Worm (Caenorhabditis elegans): ENCODE results near the gene hpx-2.

hpx-2 gene

DNA sequence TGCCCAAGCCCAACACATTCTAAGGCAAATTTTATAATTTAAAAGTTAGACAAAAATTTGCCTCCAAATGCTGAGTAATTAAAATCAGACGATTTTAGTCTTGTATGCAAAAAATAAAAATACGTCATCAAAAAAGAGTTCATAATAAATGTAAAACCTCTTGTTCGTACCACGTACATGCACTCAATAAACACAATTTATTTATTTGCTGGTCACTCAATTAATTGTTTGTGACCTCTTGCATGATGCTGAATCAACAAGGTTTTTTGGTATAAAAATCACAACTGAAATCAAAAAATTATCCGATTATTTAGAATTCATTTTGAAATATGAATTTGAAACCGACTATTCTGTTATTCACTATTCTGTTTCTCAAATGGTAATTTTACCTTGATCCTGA, at the start of gene hpx-2:
Gene hpx-2, plus strand, starts transcription at position 301 of the 400 bp plus-strand sequence.
- TF ChIP-seq eor-1 (tag; optimal IDR thresholded peaks at IDR 0.05) (no peak), nhr-237 (tag; optimal IDR thresholded peaks at IDR 0.05) (no peak), snpc-4 (tag; optimal IDR thresholded peaks at IDR 0.05) (no peak), ceh-28 (tag; optimal IDR thresholded peaks at IDR 0.05) (no peak), ama-1 (optimal IDR thresholded peaks at IDR 0.05) (no peak), nhr-23 (tag; optimal IDR thresholded peaks at IDR 0.05) (no peak), elt-2 (tag; optimal IDR thresholded peaks at IDR 0.05) (no peak), unc-62 (GFP tag; optimal IDR thresholded peaks at IDR 0.05) (no peak), nhr-76 (tag; optimal IDR thresholded peaks at IDR 0.05) (no peak), nfya-1 (tag; optimal IDR thresholded peaks at IDR 0.05; ENCODE audit: insufficient read depth) (no peak), nhr-43 (tag; optimal IDR thresholded peaks at IDR 0.05; ENCODE audit: poor library complexity, severe bottlenecking) (no peak), skn-1 (tag; optimal IDR thresholded peaks at IDR 0.05) (no peak), nhr-12 (tag; optimal IDR thresholded peaks at IDR 0.05) (no peak), ceh-16 (tag; optimal IDR thresholded peaks at IDR 0.05) (no peak)

DNA sequence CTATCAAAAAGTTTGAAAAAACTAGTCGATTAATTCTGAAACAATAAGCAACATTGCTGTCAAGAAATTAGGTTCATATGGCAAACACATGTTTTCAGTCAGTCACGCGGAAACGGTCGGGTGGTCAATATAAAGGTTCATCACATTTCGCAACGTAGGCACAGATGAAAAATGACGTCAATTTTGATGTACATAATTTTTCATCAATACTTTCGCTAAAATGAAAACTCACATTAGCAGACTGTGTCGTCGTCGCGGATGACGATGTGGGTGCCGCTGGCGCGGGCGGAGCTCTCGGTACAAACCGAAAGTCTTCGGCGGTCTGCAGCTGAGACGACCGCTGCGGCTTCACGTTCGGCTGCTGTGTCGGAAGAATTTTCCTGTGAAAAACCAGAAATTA, 46.4 kb upstream of the hpx-2 start, which contains the start of gene swan-2:
Gene swan-2, minus strand, starts transcription at position 380 of the 400 bp plus-strand sequence.
- TF ChIP-seq snpc-4 (tag; optimal IDR thresholded peaks at IDR 0.05) = no peak
- TF ChIP-seq pqm-1 (tag; optimal IDR thresholded peaks at IDR 0.05) = no peak
- no peak for TF ChIP-seq lsy-12 (tag; optimal IDR thresholded peaks at IDR 0.05)
- peak; percentile 5 for TF ChIP-seq ama-1 (optimal IDR thresholded peaks at IDR 0.05)
- no peak for TF ChIP-seq ceh-16 (tag; optimal IDR thresholded peaks at IDR 0.05)
- peak; percentile 5 for TF ChIP-seq elt-2 (tag; optimal IDR thresholded peaks at IDR 0.05)

DNA sequence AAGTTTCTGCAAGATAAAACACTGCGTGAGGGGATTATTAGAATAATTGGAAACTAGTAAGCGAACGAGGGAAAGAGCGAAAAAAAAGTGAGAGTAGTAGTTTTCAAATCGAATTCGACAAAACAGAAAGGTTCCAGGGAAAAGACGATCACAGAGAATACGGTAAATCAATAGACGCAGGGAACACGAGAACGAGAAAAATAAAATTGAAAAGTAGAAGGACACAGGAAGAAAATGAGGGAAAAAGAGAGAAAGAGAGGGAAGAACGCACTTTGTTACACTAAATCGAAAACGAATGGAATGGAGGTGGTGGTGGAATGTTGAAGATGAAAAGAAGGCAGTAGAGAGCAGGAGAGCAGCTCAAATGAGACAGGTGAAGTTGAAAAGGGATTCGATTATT, 43.0 kb upstream of the hpx-2 start, which contains the start of gene swan-1:
Gene swan-1, minus strand, starts transcription at position 6 of the 400 bp plus-strand sequence.
- no peak for TF ChIP-seq unc-39 (tag; optimal IDR thresholded peaks at IDR 0.05)
- peak; percentile 14 for TF ChIP-seq nhr-25 (tag; optimal IDR thresholded peaks at IDR 0.05)
- TF ChIP-seq nhr-67 (tag; optimal IDR thresholded peaks at IDR 0.05) = no peak

DNA sequence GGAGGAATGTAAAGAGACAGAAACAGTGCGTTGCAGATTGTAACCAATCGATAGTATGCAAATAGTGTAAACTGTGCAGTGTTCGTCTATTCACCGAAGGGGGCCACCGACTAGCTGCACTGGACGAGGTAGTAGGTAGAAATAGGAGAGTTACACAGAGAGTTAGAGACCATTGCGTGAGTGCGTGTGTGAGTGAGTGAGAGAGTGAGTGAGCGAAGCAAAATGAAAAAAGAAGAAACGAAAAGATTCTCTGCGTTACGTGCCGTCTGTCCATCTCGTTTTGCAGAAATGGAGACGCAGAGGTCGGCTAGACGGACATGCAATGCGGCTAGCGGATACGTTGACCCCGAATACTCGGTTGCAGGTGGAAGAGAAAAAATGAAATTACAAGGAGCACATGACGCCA, 41.8 kb upstream of the hpx-2 start:
- TF ChIP-seq nfya-1 (tag; optimal IDR thresholded peaks at IDR 0.05; ENCODE audit: insufficient read depth) (peak; percentile 82), jun-1 (tag; optimal IDR thresholded peaks at IDR 0.05) (peak; percentile 42), hmg-11 (tag; optimal IDR thresholded peaks at IDR 0.05) (peak; percentile 75), pqm-1 (tag; optimal IDR thresholded peaks at IDR 0.05) (peak; percentile 6), pha-4 (tag; optimal IDR thresholded peaks at IDR 0.05) (no peak), R02D3.7 (tag; optimal IDR thresholded peaks at IDR 0.05) (peak; percentile 31), elt-2 (tag; optimal IDR thresholded peaks at IDR 0.05) (peak; percentile 65), lin-15B (tag; optimal IDR thresholded peaks at IDR 0.05) (peak; percentile 73), ceh-28 (tag; optimal IDR thresholded peaks at IDR 0.05) (peak; percentile 65), elt-3 (tag; optimal IDR thresholded peaks at IDR 0.05) (no peak), unc-62 (GFP tag; optimal IDR thresholded peaks at IDR 0.05) (no peak), egl-27 (tag; optimal IDR thresholded peaks at IDR 0.05) (peak; percentile 18), lsy-12 (tag; optimal IDR thresholded peaks at IDR 0.05) (peak; percentile 45), nhr-25 (tag; optimal IDR thresholded peaks at IDR 0.05) (peak; percentile 77), nhr-23 (tag; optimal IDR thresholded peaks at IDR 0.05) (peak; percentile 63), mml-1 (tag; optimal IDR thresholded peaks at IDR 0.05) (no peak), snpc-4 (tag; optimal IDR thresholded peaks at IDR 0.05) (peak; percentile 53)

DNA sequence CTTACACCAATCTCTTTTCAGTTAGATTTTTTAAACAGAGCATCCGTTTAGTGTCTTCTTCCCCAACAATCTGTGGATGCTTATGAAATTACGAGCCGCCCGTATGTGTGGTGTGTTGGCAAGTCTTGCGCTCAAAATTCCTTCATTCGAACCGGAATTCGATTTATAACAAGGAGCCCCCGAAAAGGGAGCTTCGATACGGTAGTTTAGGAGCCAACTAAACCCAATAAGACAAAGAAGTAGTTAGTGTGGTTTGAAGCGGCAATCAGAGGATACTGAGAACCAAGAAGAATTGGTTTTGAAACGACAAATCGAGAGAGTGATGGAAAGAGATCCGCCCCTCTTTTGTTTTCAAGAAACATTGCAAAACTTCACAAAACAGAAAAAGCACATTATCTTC, 37.9 kb upstream of the hpx-2 start:
- TF ChIP-seq hmg-11 (tag; optimal IDR thresholded peaks at IDR 0.05) = no peak
- TF ChIP-seq aly-2 (tag; optimal IDR thresholded peaks at IDR 0.05) = no peak
- TF ChIP-seq pha-4 (tag; optimal IDR thresholded peaks at IDR 0.05) = no peak
- TF ChIP-seq lin-15B (tag; optimal IDR thresholded peaks at IDR 0.05) = no peak
- TF ChIP-seq nhr-12 (tag; optimal IDR thresholded peaks at IDR 0.05) = no peak
- no peak for TF ChIP-seq jun-1 (tag; optimal IDR thresholded peaks at IDR 0.05)
- TF ChIP-seq unc-62 (GFP tag; optimal IDR thresholded peaks at IDR 0.05) = no peak
- TF ChIP-seq tbx-2 (tag; optimal IDR thresholded peaks at IDR 0.05) = no peak
- TF ChIP-seq ceh-16 (tag; optimal IDR thresholded peaks at IDR 0.05) = no peak
- TF ChIP-seq nhr-11 (tag; optimal IDR thresholded peaks at IDR 0.05) = no peak

DNA sequence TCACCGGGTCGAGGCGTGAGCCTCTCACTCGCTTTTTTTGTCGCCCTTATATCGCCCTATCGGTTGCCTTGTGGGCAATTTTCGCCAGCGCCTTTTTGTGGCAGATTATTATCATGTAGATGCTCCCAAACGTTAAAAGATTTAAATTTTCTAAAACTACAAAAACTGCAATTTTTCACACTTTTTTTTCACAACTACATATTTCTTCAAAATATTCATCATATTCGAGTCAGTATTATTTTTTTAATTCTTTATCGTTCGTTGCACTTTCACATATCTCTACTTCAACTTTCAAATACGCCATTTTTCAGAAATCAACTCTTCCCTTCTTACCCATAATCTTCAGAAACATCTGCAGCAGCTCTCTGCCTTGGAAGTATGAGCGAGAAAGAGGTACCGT, 37.3 kb upstream of the hpx-2 start, which contains the start of gene ceh-24:
Gene ceh-24, plus strand, starts transcription at position 301 of the 400 bp plus-strand sequence.
- TF ChIP-seq elt-3 (tag; optimal IDR thresholded peaks at IDR 0.05) (no peak), snpc-4 (tag; optimal IDR thresholded peaks at IDR 0.05) (no peak), ceh-9 (tag; optimal IDR thresholded peaks at IDR 0.05) (no peak), tbx-2 (tag; optimal IDR thresholded peaks at IDR 0.05) (no peak), ZK546.5 (tag; optimal IDR thresholded peaks at IDR 0.05) (no peak), unc-39 (tag; optimal IDR thresholded peaks at IDR 0.05) (no peak), R02D3.7 (tag; optimal IDR thresholded peaks at IDR 0.05) (no peak), ceh-28 (tag; optimal IDR thresholded peaks at IDR 0.05) (no peak), egl-27 (tag; optimal IDR thresholded peaks at IDR 0.05) (no peak), sea-2 (GFP tag; optimal IDR thresholded peaks at IDR 0.05) (no peak), egl-5 (tag; optimal IDR thresholded peaks at IDR 0.05) (no peak), lin-15B (tag; optimal IDR thresholded peaks at IDR 0.05) (no peak), jun-1 (tag; optimal IDR thresholded peaks at IDR 0.05) (no peak), pha-4 (tag; optimal IDR thresholded peaks at IDR 0.05) (no peak)

All from whole organism, L3 larva.